Worm (Caenorhabditis elegans): ENCODE measurements around the gene F09C6.15.

DNA sequence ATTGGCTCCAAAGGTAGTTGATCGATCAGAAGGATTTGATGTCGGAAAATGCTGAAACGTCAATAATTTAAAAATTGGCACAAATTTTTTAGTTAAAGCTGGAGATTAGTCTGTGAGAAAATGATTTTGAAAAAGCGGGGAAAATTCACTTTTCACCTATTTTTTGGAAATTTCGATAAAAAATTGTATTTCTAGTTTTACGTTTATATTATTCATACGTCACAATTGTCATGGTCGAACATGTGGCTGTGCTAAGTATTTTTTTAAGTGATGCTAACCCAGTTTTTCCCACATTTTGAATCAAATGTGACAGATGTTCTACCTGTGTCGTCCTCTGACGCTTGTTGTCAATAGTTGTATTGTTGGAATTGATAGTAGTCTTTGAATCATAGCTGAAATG, 14.0 kb upstream of the F09C6.15 start:
- TF ChIP-seq med-1 (GFP tag; optimal IDR thresholded peaks at IDR 0.05; ENCODE audit: insufficient read depth): no peak
- TF ChIP-seq ref-1 (GFP tag; conservative IDR thresholded peaks at IDR 0.05): no peak

All from whole organism, midembryonic.